Worm (Caenorhabditis elegans) whole organism, young adult: ENCODE measurements around the gene mpz-1.

ENCODE experiments used
- F22D6.2 ChIP-seq: sonication (generic microtip); optimal IDR thresholded peaks from 2 replicates; lab custom pipeline; 2016; ENCODE audit warnings: mild to moderate bottlenecking, missing genetic modification characterization, missing compliant biosample characterization
- F39B2.1 ChIP-seq: fragments of 200-800 bp; sonication (Bioruptor generic); IDR thresholded peaks from 2 replicates; pipeline ENCODE4 v1.3.6; 2022; ENCODE audit warnings: missing genetic modification reagents, missing genetic modification characterization, missing compliant biosample characterization
- F49E8.2 ChIP-seq: sonication (generic microtip); optimal IDR thresholded peaks from 3 replicates; lab custom pipeline; 2017; ENCODE audit warnings: missing genetic modification characterization, mild to moderate bottlenecking, missing compliant biosample characterization, antibody characterized with exemption, moderate library complexity; ENCODE audit not compliant: insufficient read depth
- F55B11.4 ChIP-seq: sonication (generic microtip); optimal IDR thresholded peaks from 2 replicates; lab custom pipeline; 2016; ENCODE audit warnings: missing compliant biosample characterization, missing genetic modification characterization, borderline replicate concordance; ENCODE audit not compliant: insufficient read depth
- K12H6.12 ChIP-seq: fragments of 200-800 bp; sonication (Bioruptor generic); optimal IDR thresholded peaks from 2 replicates; lab custom pipeline; 2018; ENCODE audit warnings: mild to moderate bottlenecking, missing genetic modification characterization, missing compliant biosample characterization
- T07F8.4 ChIP-seq: sonication (generic microtip); optimal IDR thresholded peaks from 2 replicates; lab custom pipeline; 2016; ENCODE audit warnings: mild to moderate bottlenecking, missing genetic modification characterization, moderate library complexity, missing compliant biosample characterization
- T26A5.8 ChIP-seq: sonication (generic microtip); optimal IDR thresholded peaks from 2 replicates; lab custom pipeline; 2016; ENCODE audit warnings: missing genetic modification characterization, missing compliant biosample characterization
- Y67H2A.10 ChIP-seq: fragments of 200-800 bp; sonication (Bioruptor generic); conservative IDR thresholded peaks from 2 replicates; pipeline ENCODE4 v1.3.6; 2022; ENCODE audit warnings: missing genetic modification reagents, missing genetic modification characterization, missing compliant biosample characterization
- Y79H2A.3 ChIP-seq: fragments of 200-800 bp; sonication (Bioruptor generic); conservative IDR thresholded peaks from 2 replicates; pipeline ENCODE4 v1.3.6; 2022; ENCODE audit warnings: missing genetic modification reagents, missing genetic modification characterization, missing compliant biosample characterization
- atf-7 ChIP-seq: sonication (generic microtip); optimal IDR thresholded peaks from 2 replicates; lab custom pipeline; 2017; ENCODE audit warnings: mild to moderate bottlenecking, missing genetic modification characterization, missing compliant biosample characterization
- attf-3 ChIP-seq: fragments of 200-800 bp; sonication (Bioruptor generic); conservative IDR thresholded peaks from 2 replicates; pipeline ENCODE4 v1.3.6; 2022; ENCODE audit warnings: missing genetic modification reagents, missing genetic modification characterization, missing compliant biosample characterization
- attf-5 ChIP-seq: fragments of 200-800 bp; sonication (Bioruptor generic); optimal IDR thresholded peaks from 2 replicates; lab custom pipeline; 2018; ENCODE audit warnings: mild to moderate bottlenecking, missing genetic modification characterization, missing compliant biosample characterization
- bed-1 ChIP-seq: fragments of 200-800 bp; sonication (Bioruptor generic); IDR thresholded peaks from 2 replicates; pipeline ENCODE4 v1.3.6; 2022; ENCODE audit warnings: missing genetic modification reagents, missing genetic modification characterization, missing compliant biosample characterization
- cebp-2 ChIP-seq: fragments of 200-800 bp; sonication (Bioruptor generic); IDR thresholded peaks from 2 replicates; pipeline ENCODE4 v1.3.6; 2022; ENCODE audit warnings: missing genetic modification characterization, missing compliant biosample characterization
- ceh-91 ChIP-seq: fragments of 200-800 bp; sonication (Bioruptor generic); IDR thresholded peaks from 2 replicates; pipeline ENCODE4 v1.3.6; 2022; ENCODE audit warnings: missing genetic modification reagents, missing genetic modification characterization, missing compliant biosample characterization
- dox-1 ChIP-seq: fragments of 200-800 bp; sonication (Bioruptor generic); IDR thresholded peaks from 2 replicates; pipeline ENCODE4 v1.3.6; 2022; ENCODE audit warnings: missing genetic modification reagents, missing genetic modification characterization, missing compliant biosample characterization
- dpff-1 ChIP-seq: sonication (generic microtip); optimal IDR thresholded peaks from 2 replicates; lab custom pipeline; 2017; ENCODE audit warnings: mild to moderate bottlenecking, missing genetic modification characterization, missing compliant biosample characterization
- egl-18 ChIP-seq: fragments of 200-800 bp; sonication (Bioruptor generic); IDR thresholded peaks from 2 replicates; pipeline ENCODE4 v1.3.6; 2022; ENCODE audit warnings: missing genetic modification reagents, missing genetic modification characterization, missing compliant biosample characterization
- egrh-3 ChIP-seq: fragments of 200-800 bp; sonication (Bioruptor generic); IDR thresholded peaks from 2 replicates; pipeline ENCODE4 v1.3.6; 2022; ENCODE audit warnings: missing genetic modification reagents, missing genetic modification characterization, missing compliant biosample characterization
- ets-4 ChIP-seq: fragments of 200-800 bp; sonication (Bioruptor generic); optimal IDR thresholded peaks from 2 replicates; lab custom pipeline; 2018; ENCODE audit warnings: mild to moderate bottlenecking, missing genetic modification characterization, missing compliant biosample characterization
- hmg-20 ChIP-seq: fragments of 200-800 bp; sonication (Bioruptor generic); IDR thresholded peaks from 2 replicates; pipeline ENCODE4 v1.3.6; 2022; ENCODE audit warnings: missing genetic modification reagents, missing genetic modification characterization, missing compliant biosample characterization
- lag-1 ChIP-seq: fragments of 200-800 bp; sonication (Bioruptor generic); IDR thresholded peaks from 2 replicates; pipeline ENCODE4 v1.3.6; 2022; ENCODE audit warnings: missing genetic modification reagents, missing genetic modification characterization, missing compliant biosample characterization
- lin-26 ChIP-seq: fragments of 200-800 bp; sonication (Bioruptor generic); IDR thresholded peaks from 2 replicates; pipeline ENCODE4 v1.3.6; 2022; ENCODE audit warnings: missing genetic modification reagents, missing genetic modification characterization, missing compliant biosample characterization
- lin-40 ChIP-seq: sonication (generic microtip); optimal IDR thresholded peaks from 2 replicates; lab custom pipeline; 2016; ENCODE audit warnings: missing genetic modification characterization, mild to moderate bottlenecking, missing compliant biosample characterization, missing genotype, missing genetic modification reagents
- madf-10 ChIP-seq: sonication (generic microtip); optimal IDR thresholded peaks from 2 replicates; lab custom pipeline; 2016; ENCODE audit warnings: mild to moderate bottlenecking, missing genetic modification characterization, missing compliant biosample characterization
- madf-3 ChIP-seq: fragments of 200-800 bp; sonication (Bioruptor generic); IDR thresholded peaks from 2 replicates; pipeline ENCODE4 v1.3.6; 2022; ENCODE audit warnings: missing genetic modification reagents, missing genetic modification characterization, missing compliant biosample characterization
- mcd-1 ChIP-seq: fragments of 200-800 bp; sonication (Bioruptor generic); IDR thresholded peaks from 2 replicates; pipeline ENCODE4 v1.3.6; 2022; ENCODE audit warnings: missing genetic modification reagents, missing genetic modification characterization, missing compliant biosample characterization
- nhr-120 ChIP-seq: fragments of 200-800 bp; sonication (Bioruptor generic); IDR thresholded peaks from 2 replicates; pipeline ENCODE4 v1.3.6; 2022; ENCODE audit warnings: missing genetic modification characterization, missing compliant biosample characterization
- pbrm-1 ChIP-seq: fragments of 200-800 bp; sonication (Bioruptor generic); IDR thresholded peaks from 2 replicates; pipeline ENCODE4 v1.3.6; 2022; ENCODE audit warnings: missing genetic modification reagents, missing genetic modification characterization, missing compliant biosample characterization
- rec-8 ChIP-seq, 2 experiments: sonication (generic microtip); optimal IDR thresholded peaks; 2 replicates each; lab custom pipeline; 2016; ENCODE audit warnings: mild to moderate bottlenecking in 2 of 2, missing genetic modification characterization in 2 of 2, missing genetic modification reagents in 2 of 2, missing genotype in 2 of 2, missing biosample characterization in 1 of 2, missing compliant biosample characterization in 1 of 2, moderate library complexity in 1 of 2
- repo-1 ChIP-seq: sonication (generic microtip); optimal IDR thresholded peaks from 2 replicates; lab custom pipeline; 2017; ENCODE audit warnings: mild to moderate bottlenecking, missing genetic modification characterization, missing compliant biosample characterization
- snpc-1.3 ChIP-seq: sonication (generic microtip); optimal IDR thresholded peaks from 2 replicates; lab custom pipeline; 2017; ENCODE audit warnings: missing genetic modification characterization, mild to moderate bottlenecking, missing compliant biosample characterization, antibody characterized with exemption, moderate library complexity, missing genotype, missing genetic modification reagents; ENCODE audit not compliant: insufficient read depth
- tbx-9 ChIP-seq: sonication (generic microtip); optimal IDR thresholded peaks from 2 replicates; lab custom pipeline; 2016; ENCODE audit warnings: borderline replicate concordance, missing genetic modification characterization, inconsistent platforms, missing compliant biosample characterization
- xnd-1 ChIP-seq: sonication (generic microtip); optimal IDR thresholded peaks from 2 replicates; lab custom pipeline; 2016; ENCODE audit warnings: missing genotype, missing genetic modification reagents, missing genetic modification characterization, missing compliant biosample characterization
- zfh-2 ChIP-seq: fragments of 200-800 bp; sonication (Bioruptor generic); conservative IDR thresholded peaks from 2 replicates; pipeline ENCODE4 v1.3.6; 2022; ENCODE audit warnings: missing genetic modification reagents, missing genetic modification characterization, missing compliant biosample characterization
- ztf-25 ChIP-seq: fragments of 200-800 bp; sonication (Bioruptor generic); IDR thresholded peaks from 2 replicates; pipeline ENCODE4 v1.3.6; 2022; ENCODE audit warnings: missing genetic modification reagents, missing genetic modification characterization, missing compliant biosample characterization
- ztf-26 ChIP-seq: sonication (generic microtip); optimal IDR thresholded peaks from 2 replicates; lab custom pipeline; 2017; ENCODE audit warnings: missing genetic modification characterization, missing compliant biosample characterization

Gene mpz-1

DNA sequence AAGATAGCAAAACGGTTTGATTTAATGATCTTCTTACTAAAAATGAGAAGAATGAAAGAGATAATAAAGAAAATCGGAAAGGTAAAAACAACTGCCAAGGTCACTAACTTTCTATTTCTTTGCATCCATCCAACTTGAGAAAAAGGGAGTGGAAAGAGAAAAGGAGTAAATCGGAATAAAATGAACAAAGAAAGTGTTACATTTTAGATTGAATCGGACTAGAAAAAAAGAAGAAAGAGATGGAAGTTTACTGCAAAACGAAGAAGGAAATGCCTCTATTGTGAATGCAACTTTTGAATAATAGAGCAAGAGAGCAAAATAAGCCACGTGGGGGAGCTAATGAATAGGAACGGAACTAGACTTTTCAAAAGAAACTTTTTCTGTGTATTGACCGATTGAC is 71.9 kb downstream of the mpz-1 start:
- no peak for TF ChIP-seq dpff-1 (tag; lab: Kevin White, UChicago)
- TF ChIP-seq attf-5, result no peak
- TF ChIP-seq madf-10 (tag; lab: Kevin White, UChicago), result no peak
- TF ChIP-seq, all 124 proteins: peak for 0

DNA sequence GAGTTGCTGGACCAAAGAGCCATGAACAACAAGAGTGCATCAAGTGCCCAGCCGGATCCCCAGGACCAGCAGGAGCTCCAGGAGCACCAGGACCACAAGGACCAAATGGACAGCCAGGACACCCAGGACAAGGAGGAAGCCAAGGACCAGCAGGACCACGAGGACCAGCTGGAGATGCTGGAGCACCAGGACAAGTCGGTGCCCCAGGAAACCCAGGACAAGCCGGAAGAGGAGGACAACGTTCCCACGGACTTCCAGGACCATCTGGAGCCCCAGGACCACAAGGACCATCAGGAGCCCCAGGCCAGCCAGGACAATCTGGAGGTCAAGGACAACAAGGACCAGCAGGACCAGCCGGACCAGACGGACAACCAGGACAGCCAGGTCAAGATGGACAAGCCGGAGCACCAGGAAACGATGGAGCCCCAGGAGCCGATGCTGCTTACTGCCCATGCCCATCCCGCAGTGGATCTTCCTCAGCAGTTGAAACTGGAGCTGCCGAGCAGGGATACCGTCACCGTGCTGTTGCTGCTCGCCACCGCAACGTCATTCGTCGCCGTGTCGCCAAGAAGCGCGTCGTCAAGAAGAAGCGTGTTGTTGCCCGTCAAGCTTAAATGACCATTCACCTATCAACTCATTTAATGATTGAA is 72.5 kb downstream of the mpz-1 start:
- TF ChIP-seq cebp-2 (GFP tag; lab: Robert Waterston, UW) (no peak), bed-1 (GFP tag; lab: Robert Waterston, UW) (no peak), snpc-1.3 (no peak), Y79H2A.3 (no peak), atf-7 (no peak), repo-1 (tag; lab: Kevin White, UChicago) (no peak), lag-1 (GFP tag; lab: Robert Waterston, UW) (no peak), rec-8 (tag; optimal IDR thresholded peaks at IDR 0.05; lab: Kevin White, UChicago) (no peak), T07F8.4 (tag; lab: Kevin White, UChicago) (no peak), nhr-120 (0 out of 2 replicates have a peak, but pooled peaks have one; percentile 70), hmg-20 (no peak), F55B11.4 (tag; lab: Kevin White, UChicago) (no peak), egrh-3 (GFP tag; lab: Robert Waterston, UW) (peak; percentile 80; the same call in 1 of the 2 replicates), ztf-25 (GFP tag; lab: Robert Waterston, UW) (no peak), attf-5 (no peak), zfh-2 (GFP tag; lab: Robert Waterston, UW) (peak; percentile 86), dox-1 (GFP tag; lab: Robert Waterston, UW) (0 out of 2 replicates have a peak, but pooled peaks have one; percentile 38), lin-26 (GFP tag; lab: Robert Waterston, UW) (0 out of 2 replicates have a peak, but pooled peaks have one; percentile 24), ztf-26 (peak; percentile 31), xnd-1 (tag; lab: Kevin White, UChicago) (no peak)

DNA sequence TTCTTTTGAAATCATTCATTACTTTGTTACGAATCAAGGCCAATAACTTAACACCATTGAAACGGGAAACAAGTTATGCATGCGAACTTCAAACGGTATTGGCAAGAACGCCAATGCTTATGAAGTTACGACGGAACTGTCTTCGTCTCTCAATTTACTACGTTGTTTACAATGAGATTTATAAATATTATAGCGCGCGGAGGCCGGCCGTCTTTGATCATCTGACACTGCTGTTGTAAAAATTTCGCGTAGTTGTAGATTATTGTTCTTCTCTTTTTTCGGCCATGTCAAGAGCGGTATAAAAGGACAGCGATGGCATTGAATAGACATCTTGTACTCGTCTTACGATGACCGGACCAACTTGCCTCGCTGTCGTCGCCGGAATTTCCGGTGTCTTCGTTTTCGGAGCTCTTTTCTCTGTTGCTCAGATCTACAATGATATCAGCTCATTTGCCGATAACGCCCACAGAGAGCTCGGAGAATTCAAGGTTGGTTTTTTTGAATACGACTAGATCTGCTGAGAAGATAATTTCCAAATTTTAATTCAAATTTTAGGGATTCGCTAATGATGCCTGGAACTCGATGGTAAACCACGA is 73.3 kb downstream of the mpz-1 start, which contains the start of gene col-39:
col-39 (plus strand) TSS at position 342 of the 596 bp plus-strand sequence.
- TF ChIP-seq bed-1 (GFP tag; lab: Robert Waterston, UW) (no peak), lin-40 (tag; lab: Kevin White, UChicago) (peak; percentile 8)

DNA sequence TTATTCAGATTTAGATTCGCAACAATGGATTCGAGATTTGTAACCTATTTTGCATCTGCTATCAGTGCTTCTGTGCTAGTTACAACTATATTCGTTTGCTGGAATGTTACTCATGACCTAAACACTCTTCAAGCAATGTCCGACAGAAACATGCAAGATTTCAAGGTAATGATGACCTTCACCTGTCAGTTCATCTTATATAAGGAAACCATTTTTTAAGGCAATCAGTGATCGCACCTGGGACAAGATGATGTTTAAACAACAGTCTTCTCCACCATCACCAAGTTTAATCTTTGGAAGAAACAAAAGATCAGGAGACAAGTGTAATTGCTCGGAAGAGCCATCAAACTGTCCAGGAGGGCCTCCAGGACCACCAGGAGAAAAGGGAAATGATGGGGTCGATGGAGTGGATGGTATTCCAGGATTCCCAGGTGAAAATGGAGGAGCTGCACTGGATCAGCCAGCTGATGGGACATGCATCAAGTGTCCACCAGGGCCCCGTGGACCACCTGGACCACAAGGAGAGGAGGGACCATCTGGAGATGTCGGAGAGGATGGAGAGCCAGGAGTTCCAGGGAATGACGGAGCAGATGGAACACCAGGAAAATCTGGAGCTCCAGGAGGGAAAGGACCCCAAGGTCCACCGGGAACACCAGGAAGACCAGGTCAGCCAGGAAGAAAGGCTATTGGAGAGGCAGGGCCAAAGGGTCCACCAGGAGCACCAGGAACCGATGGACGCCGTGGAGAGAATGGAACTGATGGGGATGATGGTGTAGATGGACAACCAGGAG is 74.1 kb downstream of the mpz-1 start, which contains the start of gene col-79:
col-79 (plus strand) TSS at position 20 of the 791 bp plus-strand sequence.
- TF ChIP-seq egrh-3 (GFP tag; lab: Robert Waterston, UW) (peak; percentile 68; the same call in 1 of the 2 replicates), pbrm-1 (GFP tag; lab: Robert Waterston, UW) (peak; percentile 13; the same call in 1 of the 2 replicates), lag-1 (GFP tag; lab: Robert Waterston, UW) (no peak), F49E8.2 (tag; lab: Kevin White, UChicago) (no peak), mcd-1 (0 out of 2 replicates have a peak, but pooled peaks have one; percentile 13), zfh-2 (GFP tag; lab: Robert Waterston, UW) (peak; percentile 88)

DNA sequence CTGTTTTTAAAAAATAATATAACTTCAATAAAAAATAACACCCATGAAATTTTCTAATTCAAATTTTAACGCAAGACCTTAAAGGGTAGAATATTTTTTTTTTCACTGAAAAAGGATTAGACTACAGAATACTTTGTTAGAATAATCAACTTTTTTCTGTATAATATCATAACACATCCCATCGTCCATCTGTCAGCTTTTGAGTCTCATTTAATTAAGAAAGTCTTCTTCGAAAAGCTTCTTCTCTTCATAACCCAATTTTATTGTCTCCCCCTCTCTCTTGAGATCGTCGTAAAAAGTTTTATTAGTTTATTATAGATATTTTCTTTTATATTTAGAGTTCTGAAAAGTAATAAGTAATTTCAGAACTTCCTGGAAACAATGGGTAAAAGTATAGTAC is 81.9 kb downstream of the mpz-1 start:
- no peak for TF ChIP-seq attf-3 (GFP tag; lab: Robert Waterston, UW)
- TF ChIP-seq F22D6.2 (tag; lab: Kevin White, UChicago), result no peak
- TF ChIP-seq dox-1 (GFP tag; lab: Robert Waterston, UW), result no peak
- no peak for TF ChIP-seq Y79H2A.3
- TF ChIP-seq hmg-20, result no peak
- TF ChIP-seq ceh-91 (GFP tag; lab: Robert Waterston, UW), result no peak
- TF ChIP-seq zfh-2 (GFP tag; lab: Robert Waterston, UW), result no peak
- no peak for TF ChIP-seq F39B2.1 (GFP tag; lab: Robert Waterston, UW)
- no peak for TF ChIP-seq ets-4 (GFP tag; lab: Kevin White, UChicago)
- no peak for TF ChIP-seq tbx-9 (tag; lab: Kevin White, UChicago)
- no peak for TF ChIP-seq K12H6.12 (tag; lab: Kevin White, UChicago)
- TF ChIP-seq Y67H2A.10 (GFP tag; lab: Robert Waterston, UW), result no peak
- TF ChIP-seq mcd-1, result no peak
- TF ChIP-seq egl-18 (GFP tag; lab: Robert Waterston, UW), result no peak
- no peak for TF ChIP-seq T26A5.8
- TF ChIP-seq madf-3 (GFP tag; lab: Robert Waterston, UW), result no peak
